Fruit fly (Drosophila melanogaster): ENCODE results near the gene CG3847.
A peak's percentile ranks its signal among the peaks of the same experiment; 100 is the strongest.

CG3847 gene

DNA sequence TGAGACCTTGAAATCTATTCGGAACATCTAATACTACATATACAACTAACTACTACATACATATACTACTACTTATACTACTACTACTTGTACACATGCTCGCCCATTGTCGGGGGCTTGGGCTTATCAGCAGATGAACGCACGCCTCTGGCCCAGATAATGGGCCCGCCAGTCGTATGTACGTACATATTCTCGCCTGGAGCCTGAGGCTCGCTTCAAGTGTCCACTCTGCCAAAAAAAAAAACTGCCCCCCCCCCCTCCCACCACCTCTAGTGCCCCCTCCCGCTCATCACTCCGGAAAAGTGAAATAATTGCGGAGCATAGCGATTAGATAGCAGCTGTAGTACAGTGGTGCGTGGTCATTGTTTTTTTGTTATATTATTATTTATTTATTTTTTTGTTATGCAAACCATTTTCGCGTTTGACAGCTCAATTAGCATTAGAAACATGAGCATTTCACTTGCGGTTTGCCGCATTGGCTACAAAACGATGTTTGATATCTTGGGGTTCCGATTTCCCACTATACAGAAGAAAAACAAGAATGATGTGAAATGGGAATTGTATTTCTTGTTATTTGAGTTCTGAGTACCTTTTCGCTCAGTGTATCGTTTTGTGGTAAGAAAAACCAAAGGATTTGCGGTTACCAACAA, 10.0 kb downstream of the CG3847 start (continued):
- TF ChIP-seq Dbx (GFP tag; IDR thresholded peaks at IDR 0.05) (0 out of 3 replicates have a peak, but pooled peaks have one; percentile 15), CG2120 (GFP tag; optimal IDR thresholded peaks at IDR 0.05) (no peak), lov (optimal IDR thresholded peaks at IDR 0.05) (no peak), lov (GFP tag; IDR thresholded peaks at IDR 0.05) (no peak), NfI (GFP tag; optimal IDR thresholded peaks at IDR 0.05) (peak; percentile 4), CG2116 (GFP tag; optimal IDR thresholded peaks at IDR 0.05) (no peak), NC2β (GFP tag; optimal IDR thresholded peaks at IDR 0.05) (no peak), Optix (GFP tag; IDR thresholded peaks at IDR 0.05) (0 out of 3 replicates have a peak, but pooled peaks have one; percentile 25), jing (GFP tag; optimal IDR thresholded peaks at IDR 0.05) (no peak), ash1 (GFP tag; optimal IDR thresholded peaks at IDR 0.05) (no peak), Awh (GFP tag; IDR thresholded peaks at IDR 0.05) (no peak), E2f1 (GFP tag; IDR thresholded peaks at IDR 0.05) (0 out of 2 replicates have a peak, but pooled peaks have one; percentile 27), unc-4 (GFP tag; IDR thresholded peaks at IDR 0.05; ENCODE audit: partially characterized antibody) (no peak), Adf1 (GFP tag; IDR thresholded peaks at IDR 0.05) (peak; percentile 31; the same call in 1 of the 2 replicates), Tbp (GFP tag; optimal IDR thresholded peaks at IDR 0.05) (no peak), disco-r (GFP tag; optimal IDR thresholded peaks at IDR 0.05) (no peak), Usf (GFP tag; optimal IDR thresholded peaks at IDR 0.05) (no peak), CG32767 (GFP tag; IDR thresholded peaks at IDR 0.05) (no peak), exex (tag; optimal IDR thresholded peaks at IDR 0.05) (peak; percentile 94), so (GFP tag; IDR thresholded peaks at IDR 0.05) (no peak), Fer3 (tag; optimal IDR thresholded peaks at IDR 0.05) (no peak), ewg (GFP tag; optimal IDR thresholded peaks at IDR 0.05) (no peak), maf-S (GFP tag; optimal IDR thresholded peaks at IDR 0.05) (no peak), CG18599 (GFP tag; optimal IDR thresholded peaks at IDR 0.05) (peak; percentile 3)

dm6 chrX:6357456-6358007, 10.6 kb downstream of the CG3847 start:
- TF ChIP-seq nom (GFP tag; optimal IDR thresholded peaks at IDR 0.05) (peak; percentile 33), chn (GFP tag; optimal IDR thresholded peaks at IDR 0.05) (no peak), zfh2 (GFP tag; optimal IDR thresholded peaks at IDR 0.05) (no peak), h (optimal IDR thresholded peaks at IDR 0.05) (no peak), CG4360 (GFP tag; IDR thresholded peaks at IDR 0.05) (no peak), CG43689 (GFP tag; IDR thresholded peaks at IDR 0.05) (no peak), D19B (GFP tag; optimal IDR thresholded peaks at IDR 0.05) (no peak), oc (tag; optimal IDR thresholded peaks at IDR 0.05) (no peak), Optix (GFP tag; IDR thresholded peaks at IDR 0.05) (0 out of 3 replicates have a peak, but pooled peaks have one; percentile 5), insv (GFP tag; optimal IDR thresholded peaks at IDR 0.05) (no peak), CG8089 (GFP tag; optimal IDR thresholded peaks at IDR 0.05) (no peak), toy (GFP tag; IDR thresholded peaks at IDR 0.05) (no peak), grn (GFP tag; optimal IDR thresholded peaks at IDR 0.05) (no peak), CG33557 (GFP tag; optimal IDR thresholded peaks at IDR 0.05) (no peak), CG15696 (tag; optimal IDR thresholded peaks at IDR 0.05) (no peak), cwo (GFP tag; optimal IDR thresholded peaks at IDR 0.05) (no peak), sima (GFP tag; optimal IDR thresholded peaks at IDR 0.05) (no peak), CG8478 (optimal IDR thresholded peaks at IDR 0.05) (no peak), CG6654 (GFP tag; optimal IDR thresholded peaks at IDR 0.05) (no peak), amos (GFP tag; IDR thresholded peaks at IDR 0.05; ENCODE audit: partially characterized antibody) (no peak), bigmax (GFP tag; optimal IDR thresholded peaks at IDR 0.05) (no peak), CG4282 (GFP tag; optimal IDR thresholded peaks at IDR 0.05) (no peak), Dfd (GFP tag; optimal IDR thresholded peaks at IDR 0.05) (no peak), Max (GFP tag; optimal IDR thresholded peaks at IDR 0.05) (no peak), crol (GFP tag; IDR thresholded peaks at IDR 0.05) (peak; percentile 75), grau (tag; optimal IDR thresholded peaks at IDR 0.05) (no peak), chinmo (GFP tag; IDR thresholded peaks at IDR 0.05; ENCODE audit: partially characterized antibody) (peak; percentile 63; the same call in 1 of the 4 replicates), Drgx (GFP tag; IDR thresholded peaks at IDR 0.05) (peak; percentile 10; the same call in 1 of the 2 replicates)
